Fruit fly (Drosophila melanogaster) whole organism, wandering third instar larva: ENCODE data around the gene Shc.
A peak's percentile ranks its signal among the peaks of the same experiment; 100 is the strongest.

ENCODE experiments used
- Abd-B ChIP-seq: fragments of >200 bp; optimal IDR thresholded peaks from 2 replicates; lab custom pipeline; 2017; ENCODE audit warnings: missing biosample characterization, missing genetic modification characterization
- CG32264 ChIP-seq: fragments of 200-800 bp; sonication (Bioruptor generic); optimal IDR thresholded peaks from 2 replicates; lab custom pipeline; 2016; ENCODE audit warnings: missing biosample characterization, missing genetic modification characterization
- CG9705 ChIP-seq: fragments of 200-800 bp; sonication (Bioruptor generic); optimal IDR thresholded peaks from 2 replicates; lab custom pipeline; 2018; ENCODE audit warnings: missing biosample characterization, mild to moderate bottlenecking, missing genetic modification characterization
- Dfd ChIP-seq: fragments of >200 bp; optimal IDR thresholded peaks from 2 replicates; lab custom pipeline; 2017; ENCODE audit warnings: missing biosample characterization, missing genetic modification characterization
- Dif ChIP-seq: fragments of 200-275, 200-300 bp; sonication (Bioruptor generic); optimal IDR thresholded peaks from 2 replicates; lab custom pipeline; 2018; ENCODE audit warnings: missing biosample characterization, missing genetic modification characterization; ENCODE audit not compliant: partially characterized antibody
- GATAd ChIP-seq: sonication (Bioruptor generic); optimal IDR thresholded peaks from 2 replicates; lab custom pipeline; 2016; ENCODE audit warnings: missing biosample characterization, missing genetic modification characterization
- HLH106 ChIP-seq: fragments of 200-800 bp; optimal IDR thresholded peaks from 3 replicates; lab custom pipeline; 2019; ENCODE audit warnings: missing biosample characterization, mild to moderate bottlenecking, missing genetic modification characterization, moderate library complexity
- Hnf4 ChIP-seq: fragments of 200-800 bp; sonication (Bioruptor generic); optimal IDR thresholded peaks from 2 replicates; lab custom pipeline; 2016; ENCODE audit warnings: missing biosample characterization, mild to moderate bottlenecking, missing genetic modification characterization
- Hr83 ChIP-seq: fragments of 200-300 bp; sonication (Bioruptor generic); optimal IDR thresholded peaks from 2 replicates; lab custom pipeline; 2016; ENCODE audit warnings: missing biosample characterization, mild to moderate bottlenecking, missing genetic modification characterization, moderate library complexity; ENCODE audit not compliant: poor library complexity, severe bottlenecking
- Jra ChIP-seq: sonication (Bioruptor generic); optimal IDR thresholded peaks from 2 replicates; lab custom pipeline; 2016; ENCODE audit warnings: missing biosample characterization, missing genetic modification characterization
- Mio ChIP-seq: sonication (Bioruptor generic); optimal IDR thresholded peaks from 2 replicates; lab custom pipeline; 2016; ENCODE audit warnings: missing biosample characterization, missing genetic modification characterization
- Myc ChIP-seq: fragments of >200 bp; optimal IDR thresholded peaks from 2 replicates; lab custom pipeline; 2017
- N ChIP-seq: fragments of >200 bp; optimal IDR thresholded peaks from 2 replicates; lab custom pipeline; 2018; ENCODE audit warnings: missing biosample characterization, missing external identifiers, missing genetic modification characterization
- OdsH ChIP-seq: fragments of 200-800 bp; sonication (Bioruptor generic); optimal IDR thresholded peaks from 2 replicates; lab custom pipeline; 2016; ENCODE audit warnings: missing biosample characterization, mild to moderate bottlenecking, missing genetic modification characterization
- Rel ChIP-seq, 2 experiments: fragments of 200-800 bp; sonication (Bioruptor generic) in 1 of 2; optimal IDR thresholded peaks; 2 replicates in 1 of 2; 3 replicates in 1 of 2; lab custom pipeline; 2016 to 2019; ENCODE audit warnings: mild to moderate bottlenecking in 2 of 2, missing biosample characterization in 2 of 2, missing genetic modification characterization in 2 of 2, moderate library complexity in 1 of 2
- Sp1 ChIP-seq: fragments of 200-800 bp; sonication (Bioruptor generic); optimal IDR thresholded peaks from 3 replicates; lab custom pipeline; 2019; ENCODE audit warnings: missing biosample characterization, mild to moderate bottlenecking, missing genetic modification characterization, moderate library complexity
- Vsx2 ChIP-seq: fragments of 200-300, 225-300 bp; sonication (Bioruptor generic); optimal IDR thresholded peaks from 2 replicates; lab custom pipeline; 2018; ENCODE audit warnings: missing biosample characterization, missing genetic modification characterization; ENCODE audit not compliant: partially characterized antibody
- br ChIP-seq: fragments of 200-800 bp; sonication (Bioruptor generic); optimal IDR thresholded peaks from 2 replicates; lab custom pipeline; 2016; ENCODE audit warnings: missing biosample characterization, missing genetic modification characterization
- brk ChIP-seq: fragments of 200-800 bp; sonication (Bioruptor generic); optimal IDR thresholded peaks from 2 replicates; lab custom pipeline; 2016; ENCODE audit warnings: missing biosample characterization, mild to moderate bottlenecking, missing genetic modification characterization
- dl ChIP-seq, 2 experiments: fragments of 175-275, 200-275 bp in 1 of 2; fragments of 200-275 bp in 1 of 2; sonication (Bioruptor generic); optimal IDR thresholded peaks; lab custom pipeline; 2018; ENCODE audit warnings: mild to moderate bottlenecking in 2 of 2, missing biosample characterization in 2 of 2, missing genetic modification characterization in 2 of 2, moderate library complexity in 2 of 2; ENCODE audit not compliant: partially characterized antibody in 2 of 2, insufficient read depth in 1 of 2
- dmrt93B ChIP-seq: fragments of 200-800 bp; sonication (Bioruptor generic); optimal IDR thresholded peaks from 2 replicates; lab custom pipeline; 2018; ENCODE audit warnings: missing biosample characterization, mild to moderate bottlenecking, missing genetic modification characterization
- dsf ChIP-seq: sonication (Bioruptor generic); optimal IDR thresholded peaks from 2 replicates; lab custom pipeline; 2016; ENCODE audit warnings: missing biosample characterization, missing genetic modification characterization, borderline replicate concordance
- ey ChIP-seq: fragments of 200-800 bp; sonication (Bioruptor generic); optimal IDR thresholded peaks from 2 replicates; lab custom pipeline; 2016; ENCODE audit warnings: missing biosample characterization, missing genetic modification characterization
- foxo ChIP-seq, 2 experiments: fragments of 200-800 bp; sonication (Bioruptor generic); optimal IDR thresholded peaks; 2 replicates in 1 of 2; 3 replicates in 1 of 2; lab custom pipeline; 2016 to 2017; ENCODE audit warnings: missing biosample characterization in 2 of 2, missing genetic modification characterization in 2 of 2
- fru ChIP-seq: fragments of 200-800 bp; sonication (Bioruptor generic); optimal IDR thresholded peaks from 3 replicates; lab custom pipeline; 2016; ENCODE audit warnings: missing biosample characterization, mild to moderate bottlenecking, missing genetic modification characterization
- h ChIP-seq: fragments of 200-800 bp; sonication (Bioruptor generic); optimal IDR thresholded peaks from 3 replicates; lab custom pipeline; 2016; ENCODE audit warnings: missing biosample characterization, mild to moderate bottlenecking, missing genetic modification characterization
- lola ChIP-seq: fragments of >200 bp; optimal IDR thresholded peaks from 2 replicates; lab custom pipeline; 2017; ENCODE audit warnings: missing biosample characterization, missing genetic modification characterization
- pan ChIP-seq: fragments of >200 bp; optimal IDR thresholded peaks from 2 replicates; lab custom pipeline; 2017
- psq ChIP-seq: fragments of 200-800 bp; sonication (Bioruptor generic); optimal IDR thresholded peaks from 3 replicates; lab custom pipeline; 2017; ENCODE audit warnings: missing biosample characterization, mild to moderate bottlenecking, missing genetic modification characterization, moderate library complexity
- rgr ChIP-seq: fragments of 200-800 bp; sonication (Bioruptor generic); optimal IDR thresholded peaks from 3 replicates; lab custom pipeline; 2016; ENCODE audit warnings: missing biosample characterization, mild to moderate bottlenecking, missing genetic modification characterization
- sage ChIP-seq: fragments of 200-800 bp; sonication (Bioruptor generic); optimal IDR thresholded peaks from 2 replicates; lab custom pipeline; 2016; ENCODE audit warnings: missing biosample characterization, mild to moderate bottlenecking, missing genetic modification characterization
- sv ChIP-seq: fragments of 200-800 bp; sonication (Bioruptor generic); optimal IDR thresholded peaks from 3 replicates; lab custom pipeline; 2016; ENCODE audit warnings: missing biosample characterization, missing genetic modification characterization
- tai ChIP-seq: sonication (Bioruptor generic); optimal IDR thresholded peaks from 2 replicates; lab custom pipeline; 2016; ENCODE audit warnings: missing biosample characterization, missing genetic modification characterization
- usp ChIP-seq: fragments of >200 bp; optimal IDR thresholded peaks from 2 replicates; lab custom pipeline; 2017; ENCODE audit warnings: missing biosample characterization, missing genetic modification characterization
- woc ChIP-seq: sonication (Bioruptor generic); optimal IDR thresholded peaks from 2 replicates; lab custom pipeline; 2016; ENCODE audit warnings: missing biosample characterization, mild to moderate bottlenecking, missing genetic modification characterization

The Shc gene

dm6 chr3L:9457619-9458092 is 30.8 kb downstream of the Shc start, which contains the start of gene CG3437 (continued):
- TF ChIP-seq Mio (GFP tag; lab: Kevin White, UChicago), result peak; percentile 97

dm6 chr3L:9460775-9461491 is 34.1 kb downstream of the Shc start, which contains the start of the genes CG3434 and CG44838:
CG3434 (minus strand) TSS chr3L:9460799.
CG44838 (plus strand) TSS chr3L:9461050.
- TF ChIP-seq foxo (GFP tag; optimal IDR thresholded peaks at IDR 0.05; lab: Kevin White, UChicago) (peak in 1 of 2 experiments; percentile 82), Jra (GFP tag; lab: Kevin White, UChicago) (peak; percentile 79), Abd-B (GFP tag; lab: Kevin White, UChicago) (no peak), Myc (lab: Kevin White, UChicago) (peak; percentile 92), sage (peak; percentile 78), sv (GFP tag; lab: Kevin White, UChicago) (peak; percentile 84), pan (no peak), br (GFP tag; lab: Kevin White, UChicago) (peak; percentile 77), GATAd (GFP tag; lab: Kevin White, UChicago) (no peak), tai (peak; percentile 69), woc (GFP tag; lab: Kevin White, UChicago) (peak; percentile 79), dsf (GFP tag; lab: Kevin White, UChicago) (peak; percentile 70), usp (GFP tag; lab: Kevin White, UChicago) (no peak), N (GFP tag; lab: Kevin White, UChicago) (no peak), brk (peak; percentile 57), OdsH (GFP tag; lab: Kevin White, UChicago) (peak; percentile 71), Rel (GFP tag; optimal IDR thresholded peaks at IDR 0.05; lab: Kevin White, UChicago) (peak; percentile 34), Rel (tag; optimal IDR thresholded peaks at IDR 0.05; lab: Kevin White, UChicago) (peak; percentile 96), psq (GFP tag; lab: Kevin White, UChicago) (peak; percentile 85), fru (peak; percentile 77), Hnf4 (GFP tag; lab: Kevin White, UChicago) (peak; percentile 76), Sp1 (peak; percentile 73), CG9705 (GFP tag; lab: Kevin White, UChicago) (peak; percentile 61), HLH106 (tag; lab: Kevin White, UChicago) (peak; percentile 76), rgr (GFP tag; lab: Kevin White, UChicago) (peak; percentile 82), h (GFP tag; lab: Kevin White, UChicago) (peak; percentile 89), dmrt93B (GFP tag; lab: Kevin White, UChicago) (peak; percentile 42), Dif (GFP tag; lab: Kevin White, UChicago) (no peak), Hr83 (GFP tag; lab: Kevin White, UChicago) (peak; percentile 70), ey (GFP tag; lab: Kevin White, UChicago) (peak; percentile 76)

- TF ChIP-seq Dif (GFP tag; lab: Kevin White, UChicago), result peak; percentile 32
- no peak for TF ChIP-seq brk
- TF ChIP-seq Hr83 (GFP tag; lab: Kevin White, UChicago), result no peak
- no peak for TF ChIP-seq ey (GFP tag; lab: Kevin White, UChicago)
- TF ChIP-seq OdsH (GFP tag; lab: Kevin White, UChicago), result no peak
- no peak for TF ChIP-seq sage
Observed at dm6 chr3L:9461670-9462246, 34.9 kb downstream of the Shc start.

dm6 chr3L:9462247-9462769 is 35.5 kb downstream of the Shc start:
- TF ChIP-seq dsf (GFP tag; lab: Kevin White, UChicago) (peak; percentile 26), Rel (GFP tag; optimal IDR thresholded peaks at IDR 0.05; lab: Kevin White, UChicago) (no peak), Rel (tag; optimal IDR thresholded peaks at IDR 0.05; lab: Kevin White, UChicago) (peak; percentile 61), rgr (GFP tag; lab: Kevin White, UChicago) (peak; percentile 73), Hnf4 (GFP tag; lab: Kevin White, UChicago) (peak; percentile 62), Vsx2 (GFP tag; lab: Kevin White, UChicago) (no peak), psq (GFP tag; lab: Kevin White, UChicago) (peak; percentile 61), lola (GFP tag; lab: Kevin White, UChicago) (no peak), foxo (GFP tag; optimal IDR thresholded peaks at IDR 0.05; lab: Kevin White, UChicago) (peak; percentile 0 to 86), brk (peak; percentile 84), h (GFP tag; lab: Kevin White, UChicago) (peak; percentile 89), OdsH (GFP tag; lab: Kevin White, UChicago) (peak; percentile 78), sage (peak; percentile 82), Sp1 (peak; percentile 94), fru (peak; percentile 89), ey (GFP tag; lab: Kevin White, UChicago) (peak; percentile 76), CG32264 (peak; percentile 50), Hr83 (GFP tag; lab: Kevin White, UChicago) (no peak), woc (GFP tag; lab: Kevin White, UChicago) (peak; percentile 89), Dfd (GFP tag; lab: Kevin White, UChicago) (no peak), dl (GFP tag; optimal IDR thresholded peaks at IDR 0.05; lab: Kevin White, UChicago; ENCODE audit: insufficient read depth in 1 of 2, partially characterized antibody in 2 of 2) (no peak), CG9705 (GFP tag; lab: Kevin White, UChicago) (peak; percentile 81), dmrt93B (GFP tag; lab: Kevin White, UChicago) (peak; percentile 79), tai (peak; percentile 61), Abd-B (GFP tag; lab: Kevin White, UChicago) (no peak), Myc (lab: Kevin White, UChicago) (no peak), br (GFP tag; lab: Kevin White, UChicago) (peak; percentile 83), HLH106 (tag; lab: Kevin White, UChicago) (peak; percentile 88), sv (GFP tag; lab: Kevin White, UChicago) (peak; percentile 70), Jra (GFP tag; lab: Kevin White, UChicago) (peak; percentile 24)
